Worm (Caenorhabditis elegans): ENCODE data around the gene nstp-8.

ce11 chrV:2175242-2175641, 40.2 kb upstream of the nstp-8 start, which contains the start of gene C45H4.18:
- TF ChIP-seq snpc-1.1 (tag; optimal IDR thresholded peaks at IDR 0.05; ENCODE audit: insufficient read depth) = no peak
- TF ChIP-seq athp-1 (tag; optimal IDR thresholded peaks at IDR 0.05) = no peak
- TF ChIP-seq ztf-18 (tag; optimal IDR thresholded peaks at IDR 0.05) = no peak
- TF ChIP-seq ztf-22 (GFP tag; optimal IDR thresholded peaks at IDR 0.05) = no peak
